Fruit fly (Drosophila melanogaster) whole organism, embryonic: ENCODE measurements around the gene CG10621.

ENCODE experiments used
- Ada2b ChIP-seq: fragments of 200-800 bp; sonication (Bioruptor generic); IDR thresholded peaks from 2 replicates; pipeline ENCODE4 v1.3.6; 2022; ENCODE audit warnings: missing biosample characterization, missing genetic modification characterization
- CG10462 ChIP-seq: fragments of 200-800 bp; sonication (Bioruptor generic); optimal IDR thresholded peaks from 2 replicates; lab custom pipeline; 2016; ENCODE audit warnings: missing biosample characterization, missing genetic modification characterization
- CG11398 ChIP-seq: fragments of 200-800 bp; sonication (Bioruptor generic); optimal IDR thresholded peaks from 2 replicates; lab custom pipeline; 2016; ENCODE audit warnings: missing biosample characterization, missing genetic modification characterization
- CG11696 ChIP-seq: fragments of 200-800 bp; sonication (Bioruptor generic); IDR thresholded peaks from 2 replicates; pipeline ENCODE4 v1.3.6; 2022; ENCODE audit warnings: missing biosample characterization, missing genetic modification characterization
- CG12236 ChIP-seq: fragments of 200-800 bp; sonication (Bioruptor generic); optimal IDR thresholded peaks from 2 replicates; lab custom pipeline; 2016; ENCODE audit warnings: missing biosample characterization, missing genetic modification characterization
- CG1233 ChIP-seq: fragments of 200-800 bp; sonication (Bioruptor generic); optimal IDR thresholded peaks from 4 replicates; lab custom pipeline; 2018; ENCODE audit warnings: missing biosample characterization, mild to moderate bottlenecking, missing genetic modification characterization
- CG12391 ChIP-seq: fragments of 200-800 bp; sonication (Bioruptor generic); optimal IDR thresholded peaks from 3 replicates; lab custom pipeline; 2018; ENCODE audit warnings: missing biosample characterization, mild to moderate bottlenecking, missing genetic modification characterization, moderate library complexity
- CG12659 ChIP-seq: fragments of 200-800 bp; sonication (Bioruptor generic); optimal IDR thresholded peaks from 3 replicates; lab custom pipeline; 2017; ENCODE audit warnings: mild to moderate bottlenecking, missing biosample characterization, missing genetic modification reagents, missing genetic modification characterization
- CG13624 ChIP-seq: fragments of 200-800 bp; sonication (Bioruptor generic); optimal IDR thresholded peaks from 2 replicates; lab custom pipeline; 2016; ENCODE audit warnings: missing biosample characterization, missing genetic modification characterization
- CG1792 ChIP-seq: fragments of 200-800 bp; sonication (Bioruptor generic); optimal IDR thresholded peaks from 2 replicates; lab custom pipeline; 2016; ENCODE audit warnings: missing biosample characterization, missing genetic modification characterization
- CG2129 ChIP-seq: fragments of 200-800 bp; sonication (Bioruptor generic); IDR thresholded peaks from 2 replicates; pipeline ENCODE4 v1.3.6; 2022; ENCODE audit warnings: missing biosample characterization, missing genetic modification characterization; ENCODE audit not compliant: partially characterized antibody
- CG3163 ChIP-seq: fragments of 200-800 bp; sonication (Bioruptor generic); optimal IDR thresholded peaks from 3 replicates; lab custom pipeline; 2016; ENCODE audit warnings: missing biosample characterization, missing genetic modification characterization
- CG3838 ChIP-seq: fragments of 200-800 bp; sonication (Bioruptor generic); optimal IDR thresholded peaks from 3 replicates; lab custom pipeline; 2016; ENCODE audit warnings: missing biosample characterization, missing genetic modification characterization
- CG4404 ChIP-seq: fragments of 200-800 bp; sonication (Bioruptor generic); IDR thresholded peaks from 2 replicates; pipeline ENCODE4 v1.3.6; 2022; ENCODE audit warnings: missing biosample characterization, missing genetic modification characterization
- CG4820 ChIP-seq: fragments of 200-800 bp; sonication (Bioruptor generic); optimal IDR thresholded peaks from 3 replicates; lab custom pipeline; 2016; ENCODE audit warnings: missing biosample characterization, missing genetic modification characterization
- CG6765 ChIP-seq: fragments of 200-800 bp; sonication (Bioruptor generic); optimal IDR thresholded peaks from 3 replicates; lab custom pipeline; 2017; ENCODE audit warnings: missing biosample characterization, mild to moderate bottlenecking, missing genetic modification characterization
- CG6854 ChIP-seq: fragments of 200-800 bp; sonication (Bioruptor generic); optimal IDR thresholded peaks from 3 replicates; lab custom pipeline; 2017; ENCODE audit warnings: missing biosample characterization, mild to moderate bottlenecking, missing genetic modification characterization
- CG7786 ChIP-seq: fragments of 200-800 bp; sonication (Bioruptor generic); optimal IDR thresholded peaks from 2 replicates; lab custom pipeline; 2016; ENCODE audit warnings: missing biosample characterization, missing genetic modification characterization
- CG8290 ChIP-seq, 3 experiments: fragments of 200-800 bp; sonication (Bioruptor generic); optimal IDR thresholded peaks; 2 replicates each; lab custom pipeline; 2016 to 2019; ENCODE audit warnings: missing biosample characterization in 3 of 3, missing genetic modification characterization in 3 of 3, mild to moderate bottlenecking in 2 of 3, moderate library complexity in 1 of 3
- CG8944 ChIP-seq: fragments of 200-800 bp; sonication (Bioruptor generic); optimal IDR thresholded peaks from 3 replicates; lab custom pipeline; 2016; ENCODE audit warnings: missing biosample characterization, missing genetic modification characterization
- CkIIα-i1 ChIP-seq: fragments of 200-800 bp; sonication (Bioruptor generic); IDR thresholded peaks from 2 replicates; pipeline ENCODE4 v1.3.6; 2022; ENCODE audit warnings: missing biosample characterization, missing genetic modification characterization
- Fer3 ChIP-seq: fragments of 200-800 bp; sonication (Bioruptor generic); optimal IDR thresholded peaks from 2 replicates; lab custom pipeline; 2018; ENCODE audit warnings: missing biosample characterization, mild to moderate bottlenecking, missing genetic modification characterization, moderate library complexity
- Hr51 ChIP-seq, 2 experiments: fragments of 200-800 bp; sonication (Bioruptor generic); optimal IDR thresholded peaks; 2 replicates in 1 of 2; 3 replicates in 1 of 2; lab custom pipeline; 2016 to 2018; ENCODE audit warnings: missing biosample characterization in 2 of 2, missing genetic modification characterization in 2 of 2, mild to moderate bottlenecking in 1 of 2, moderate library complexity in 1 of 2
- Mad ChIP-seq: fragments of 200-800 bp; sonication (Bioruptor generic); optimal IDR thresholded peaks from 2 replicates; lab custom pipeline; 2016; ENCODE audit warnings: missing biosample characterization, missing genetic modification characterization
- Oli ChIP-seq: fragments of 200-800 bp; sonication (Bioruptor generic); optimal IDR thresholded peaks from 2 replicates; lab custom pipeline; 2018; ENCODE audit warnings: missing biosample characterization, mild to moderate bottlenecking, missing genetic modification characterization, moderate library complexity
- Ravus ChIP-seq: fragments of 200-800 bp; sonication (Bioruptor generic); IDR thresholded peaks from 2 replicates; pipeline ENCODE4 v1.3.6; 2022; ENCODE audit warnings: missing biosample characterization, missing genetic modification characterization
- Sry-β ChIP-seq: fragments of 200-800 bp; sonication (Bioruptor generic); optimal IDR thresholded peaks from 2 replicates; lab custom pipeline; 2018; ENCODE audit warnings: missing biosample characterization, mild to moderate bottlenecking, missing genetic modification characterization, moderate library complexity
- abd-A ChIP-seq: fragments of 200-800 bp; sonication (Bioruptor generic); optimal IDR thresholded peaks from 3 replicates; lab custom pipeline; 2019; ENCODE audit warnings: missing biosample characterization, mild to moderate bottlenecking, missing genetic modification characterization, moderate library complexity
- amos ChIP-seq: fragments of 200-800 bp; sonication (Bioruptor generic); IDR thresholded peaks from 2 replicates; pipeline ENCODE4 v1.3.6; 2022; ENCODE audit warnings: missing biosample characterization, missing genetic modification characterization; ENCODE audit not compliant: partially characterized antibody
- ase ChIP-seq: fragments of 200-800 bp; sonication (Bioruptor generic); IDR thresholded peaks from 3 replicates; pipeline ENCODE4 v1.3.6; 2022; ENCODE audit warnings: missing biosample characterization, missing genetic modification characterization
- ato ChIP-seq: fragments of 200-800 bp; sonication (Bioruptor generic); IDR thresholded peaks from 2 replicates; pipeline ENCODE4 v1.3.6; 2022; ENCODE audit warnings: missing biosample characterization, missing genetic modification characterization; ENCODE audit not compliant: partially characterized antibody
- chif ChIP-seq, 2 experiments: fragments of 200-800 bp; sonication (Bioruptor generic); optimal IDR thresholded peaks; 3 replicates each; lab custom pipeline; 2016; ENCODE audit warnings: missing biosample characterization in 2 of 2, missing genetic modification characterization in 2 of 2
- ci ChIP-seq: fragments of 200-800 bp; sonication (Bioruptor generic); IDR thresholded peaks from 3 replicates; pipeline ENCODE4 v1.3.6; 2022; ENCODE audit warnings: missing biosample characterization, missing genetic modification characterization
- dati ChIP-seq: fragments of 200-800 bp; sonication (Bioruptor generic); IDR thresholded peaks from 2 replicates; pipeline ENCODE4 v1.3.6; 2022; ENCODE audit warnings: missing biosample characterization, missing genetic modification characterization
- ems ChIP-seq: fragments of 200-800 bp; sonication (Bioruptor generic); optimal IDR thresholded peaks from 3 replicates; lab custom pipeline; 2016; ENCODE audit warnings: missing biosample characterization, missing genetic modification characterization
- gt ChIP-seq: fragments of 200-800 bp; sonication (Bioruptor generic); IDR thresholded peaks from 2 replicates; pipeline ENCODE4 v1.3.6; 2022; ENCODE audit warnings: missing biosample characterization, missing genetic modification characterization
- h ChIP-seq: fragments of >200 bp; optimal IDR thresholded peaks from 2 replicates; lab custom pipeline; 2017
- kah ChIP-seq: fragments of 200-800 bp; sonication (Bioruptor generic); optimal IDR thresholded peaks from 2 replicates; lab custom pipeline; 2018; ENCODE audit warnings: missing biosample characterization, mild to moderate bottlenecking, missing genetic modification characterization
- onecut ChIP-seq: fragments of 200-800 bp; sonication (Bioruptor generic); IDR thresholded peaks from 2 replicates; pipeline ENCODE4 v1.3.6; 2022; ENCODE audit warnings: missing biosample characterization, missing genetic modification characterization
- pan ChIP-seq, 4 experiments: fragments of >200 bp in 3 of 4; fragments of 200-800 bp in 1 of 4; sonication (Bioruptor generic) in 1 of 4; optimal IDR thresholded peaks in 3 of 4; IDR thresholded peaks in 1 of 4; 2 replicates each; pipeline versions ENCODE4 v1.3.6 to Lab custom; 2017 to 2022; ENCODE audit warnings: missing biosample characterization in 2 of 4, missing genetic modification characterization in 2 of 4, mixed read lengths in 1 of 4
- pfk ChIP-seq: fragments of 200-800 bp; sonication (Bioruptor generic); optimal IDR thresholded peaks from 2 replicates; lab custom pipeline; 2018; ENCODE audit warnings: missing biosample characterization, mild to moderate bottlenecking, missing genetic modification characterization, moderate library complexity
- pzg ChIP-seq: fragments of 200-800 bp; sonication (Bioruptor generic); optimal IDR thresholded peaks from 3 replicates; lab custom pipeline; 2018; ENCODE audit warnings: missing biosample characterization, mild to moderate bottlenecking, missing genetic modification characterization, moderate library complexity
- salm ChIP-seq: fragments of 200-800 bp; sonication (Bioruptor generic); optimal IDR thresholded peaks from 2 replicates; lab custom pipeline; 2018; ENCODE audit warnings: missing biosample characterization, mild to moderate bottlenecking, missing genetic modification characterization
- tap ChIP-seq: fragments of 200-800 bp; optimal IDR thresholded peaks from 3 replicates; lab custom pipeline; 2019; ENCODE audit warnings: missing biosample characterization, mild to moderate bottlenecking, missing genetic modification characterization, moderate library complexity
- trh ChIP-seq: fragments of 200-800 bp; sonication (Bioruptor generic); optimal IDR thresholded peaks from 2 replicates; lab custom pipeline; 2016; ENCODE audit warnings: missing biosample characterization, missing genetic modification characterization
- wdn ChIP-seq: fragments of 200-800 bp; sonication (Bioruptor generic); IDR thresholded peaks from 2 replicates; pipeline ENCODE4 v1.3.6; 2022; ENCODE audit warnings: missing biosample characterization, missing genetic modification characterization
- zen ChIP-seq: fragments of 200-800 bp; sonication (Bioruptor generic); optimal IDR thresholded peaks from 3 replicates; lab custom pipeline; 2018; ENCODE audit warnings: missing biosample characterization, mild to moderate bottlenecking, missing genetic modification characterization, moderate library complexity
- zf30C ChIP-seq: fragments of 200-800 bp; sonication (Bioruptor generic); optimal IDR thresholded peaks from 3 replicates; lab custom pipeline; 2018; ENCODE audit warnings: missing biosample characterization, mild to moderate bottlenecking, missing genetic modification characterization
- zfh2 ChIP-seq: fragments of 200-800 bp; sonication (Bioruptor generic); optimal IDR thresholded peaks from 2 replicates; lab custom pipeline; 2016; ENCODE audit warnings: missing biosample characterization, missing genetic modification characterization

Gene CG10621

dm6 chr2L:18974063-18974779 lies 20.0 kb upstream of the CG10621 start, which contains the start of the genes L2HGDH and CG10431 (continued):
- TF ChIP-seq h (lab: Kevin White, UChicago) (no peak), tap (tag; lab: Kevin White, UChicago) (peak; percentile 38), abd-A (tag; lab: Kevin White, UChicago) (peak; percentile 94), ci (GFP tag; lab: Robert Waterston, UW) (peak; percentile 55; the same call in 2 of the 3 replicates), ato (no peak), pan (optimal IDR thresholded peaks at IDR 0.05; lab: Kevin White, UChicago) (no peak), pan (GFP tag; optimal IDR thresholded peaks at IDR 0.05 in 1 of 2, IDR thresholded peaks at IDR 0.05 in 1 of 2) (peak in 1 of 2 experiments; percentile 19), Oli (tag; lab: Kevin White, UChicago) (peak; percentile 53), chif (GFP tag; optimal IDR thresholded peaks at IDR 0.05; lab: Kevin White, UChicago) (peak in 1 of 2 experiments; percentile 31), Fer3 (peak; percentile 11), gt (GFP tag; lab: Robert Waterston, UW) (no peak), CG3163 (GFP tag; lab: Kevin White, UChicago) (no peak), zen (peak; percentile 66), CG3838 (GFP tag; lab: Kevin White, UChicago) (peak; percentile 7), zf30C (GFP tag; lab: Kevin White, UChicago) (no peak), CG8944 (GFP tag; lab: Kevin White, UChicago) (peak; percentile 5), zfh2 (GFP tag; lab: Kevin White, UChicago) (no peak), CG8290 (GFP tag; optimal IDR thresholded peaks at IDR 0.05; lab: Kevin White, UChicago) (peak; percentile 61), CG8290 (tag; optimal IDR thresholded peaks at IDR 0.05; lab: Kevin White, UChicago) (peak in 1 of 2 experiments; percentile 77), Ravus (GFP tag; lab: Robert Waterston, UW) (no peak), amos (GFP tag; lab: Robert Waterston, UW) (peak; percentile 37; the same call in 1 of the 2 replicates), CkIIα-i1 (GFP tag; lab: Robert Waterston, UW) (no peak), CG10462 (GFP tag; lab: Kevin White, UChicago) (peak; percentile 31), Hr51 (GFP tag; optimal IDR thresholded peaks at IDR 0.05; lab: Kevin White, UChicago) (peak in 1 of 2 experiments; percentile 69), CG6854 (GFP tag; lab: Kevin White, UChicago) (no peak), salm (tag; lab: Kevin White, UChicago) (peak; percentile 28), CG4820 (GFP tag; lab: Kevin White, UChicago) (peak; percentile 13), CG12659 (peak; percentile 80), CG11696 (GFP tag; lab: Robert Waterston, UW) (no peak), trh (no peak), wdn (GFP tag; lab: Robert Waterston, UW) (0 out of 2 replicates have a peak, but pooled peaks have one; percentile 4), kah (peak; percentile 11), Ada2b (no peak), ems (peak; percentile 25), onecut (GFP tag; lab: Robert Waterston, UW) (no peak), CG4404 (GFP tag; lab: Robert Waterston, UW) (no peak), CG2129 (no peak), CG7786 (peak; percentile 14), CG13624 (GFP tag; lab: Kevin White, UChicago) (no peak), dati (GFP tag; lab: Robert Waterston, UW) (no peak), pfk (GFP tag; lab: Kevin White, UChicago) (peak; percentile 52), Sry-β (GFP tag; lab: Kevin White, UChicago) (no peak), pzg (GFP tag; lab: Kevin White, UChicago) (peak; percentile 52), CG12391 (tag; lab: Kevin White, UChicago) (peak; percentile 85), ase (GFP tag; lab: Robert Waterston, UW) (no peak), CG11398 (GFP tag; lab: Kevin White, UChicago) (no peak), CG1233 (peak; percentile 39), Mad (GFP tag; lab: Kevin White, UChicago) (peak; percentile 31), CG12236 (GFP tag; lab: Kevin White, UChicago) (no peak), CG6765 (GFP tag; lab: Kevin White, UChicago) (peak; percentile 38), CG1792 (GFP tag; lab: Kevin White, UChicago) (peak; percentile 5)
